Fruit fly (Drosophila melanogaster) whole organism, embryonic: ENCODE data around the gene Argk1.
A peak's percentile ranks its signal among the peaks of the same experiment; 100 is the strongest.

Experiments
- Adf1 ChIP-seq: fragments of 200-800 bp; sonication (Bioruptor generic); IDR thresholded peaks from 2 replicates; pipeline ENCODE4 v1.3.6; 2022; ENCODE audit warnings: missing biosample characterization, missing genetic modification characterization
- CG11247 ChIP-seq: fragments of 200-800 bp; sonication (Bioruptor generic); IDR thresholded peaks from 2 replicates; pipeline ENCODE4 v1.3.6; 2022; ENCODE audit warnings: missing biosample characterization, missing genetic modification characterization
- CG12071 ChIP-seq: fragments of 200-800 bp; sonication (Bioruptor generic); optimal IDR thresholded peaks from 3 replicates; lab custom pipeline; 2018; ENCODE audit warnings: missing biosample characterization, mild to moderate bottlenecking, missing genetic modification characterization
- CG13894 ChIP-seq: fragments of 200-800 bp; sonication (Bioruptor generic); optimal IDR thresholded peaks from 3 replicates; lab custom pipeline; 2018; ENCODE audit warnings: missing biosample characterization, mild to moderate bottlenecking, missing genetic modification characterization, moderate library complexity
- CG1602 ChIP-seq: fragments of 200-800 bp; sonication (Bioruptor generic); optimal IDR thresholded peaks from 3 replicates; lab custom pipeline; 2016; ENCODE audit warnings: missing biosample characterization, missing genetic modification characterization
- CG18599 ChIP-seq: fragments of 200-800 bp; sonication (Bioruptor generic); optimal IDR thresholded peaks from 3 replicates; lab custom pipeline; 2017; ENCODE audit warnings: missing biosample characterization, missing genetic modification characterization, mild to moderate bottlenecking, moderate library complexity, missing genetic modification reagents
- CG18619 ChIP-seq: fragments of 200-800 bp; sonication (Bioruptor generic); optimal IDR thresholded peaks from 3 replicates; lab custom pipeline; 2017; ENCODE audit warnings: missing biosample characterization, mild to moderate bottlenecking, missing genetic modification characterization
- CG2712 ChIP-seq: fragments of 200-800 bp; optimal IDR thresholded peaks from 3 replicates; lab custom pipeline; 2019; ENCODE audit warnings: missing biosample characterization, mild to moderate bottlenecking, missing genetic modification characterization, moderate library complexity
- CG30403 ChIP-seq: fragments of 200-800 bp; sonication (Bioruptor generic); optimal IDR thresholded peaks from 3 replicates; lab custom pipeline; 2016; ENCODE audit warnings: missing biosample characterization, missing genetic modification characterization
- CG3847 ChIP-seq: fragments of 200-800 bp; sonication (Bioruptor generic); IDR thresholded peaks from 2 replicates; pipeline ENCODE4 v1.3.6; 2022; ENCODE audit warnings: missing biosample characterization, missing genetic modification characterization
- CG4328 ChIP-seq: fragments of 200-800 bp; sonication (Bioruptor generic); optimal IDR thresholded peaks from 3 replicates; lab custom pipeline; 2017; ENCODE audit warnings: missing biosample characterization, missing genetic modification reagents, missing genetic modification characterization
- CG6854 ChIP-seq: fragments of 200-800 bp; sonication (Bioruptor generic); optimal IDR thresholded peaks from 3 replicates; lab custom pipeline; 2017; ENCODE audit warnings: missing biosample characterization, mild to moderate bottlenecking, missing genetic modification characterization
- CG7963 ChIP-seq: fragments of 200-800 bp; sonication (Bioruptor generic); IDR thresholded peaks from 3 replicates; pipeline ENCODE4 v1.3.6; 2022; ENCODE audit warnings: missing biosample characterization, missing genetic modification characterization; ENCODE audit not compliant: partially characterized antibody
- CG9876 ChIP-seq: fragments of 200-800 bp; sonication (Bioruptor generic); optimal IDR thresholded peaks from 2 replicates; lab custom pipeline; 2016; ENCODE audit warnings: missing biosample characterization, missing genetic modification characterization
- CkIIα-i1 ChIP-seq: fragments of 200-800 bp; sonication (Bioruptor generic); IDR thresholded peaks from 2 replicates; pipeline ENCODE4 v1.3.6; 2022; ENCODE audit warnings: missing biosample characterization, missing genetic modification characterization
- E2f2 ChIP-seq: fragments of 200-800 bp; sonication (Bioruptor generic); IDR thresholded peaks from 2 replicates; pipeline ENCODE4 v1.3.6; 2022; ENCODE audit warnings: missing biosample characterization, missing genetic modification characterization
- HmgZ ChIP-seq: fragments of 200-800 bp; sonication (Bioruptor generic); optimal IDR thresholded peaks from 2 replicates; lab custom pipeline; 2018; ENCODE audit warnings: missing biosample characterization, mild to moderate bottlenecking, missing genetic modification characterization
- Max ChIP-seq: fragments of 200-800 bp; sonication (Bioruptor generic); optimal IDR thresholded peaks from 2 replicates; lab custom pipeline; 2016; ENCODE audit warnings: missing biosample characterization, mild to moderate bottlenecking, missing genetic modification characterization
- NC2β ChIP-seq: fragments of 200-800 bp; sonication (Bioruptor generic); optimal IDR thresholded peaks from 2 replicates; lab custom pipeline; 2016; ENCODE audit warnings: missing biosample characterization, missing genetic modification characterization
- Oaz ChIP-seq: fragments of 200-800 bp; sonication (Bioruptor generic); IDR thresholded peaks from 2 replicates; pipeline ENCODE4 v1.3.6; 2022; ENCODE audit warnings: missing biosample characterization, missing genetic modification characterization
- Rfx ChIP-seq: fragments of 200-800 bp; sonication (Bioruptor generic); IDR thresholded peaks from 2 replicates; pipeline ENCODE4 v1.3.6; 2022; ENCODE audit warnings: missing biosample characterization, missing genetic modification characterization
- ab ChIP-seq: fragments of 200-800 bp; sonication (Bioruptor generic); optimal IDR thresholded peaks from 2 replicates; lab custom pipeline; 2016; ENCODE audit warnings: missing biosample characterization, missing genetic modification characterization
- bab2 ChIP-seq: fragments of 200-800 bp; sonication (Bioruptor generic); optimal IDR thresholded peaks from 2 replicates; lab custom pipeline; 2016; ENCODE audit warnings: missing biosample characterization, missing genetic modification characterization
- caup ChIP-seq: fragments of 200-800 bp; sonication (Bioruptor generic); optimal IDR thresholded peaks from 3 replicates; lab custom pipeline; 2017; ENCODE audit warnings: missing biosample characterization, mild to moderate bottlenecking, missing genetic modification characterization, moderate library complexity; ENCODE audit not compliant: severe bottlenecking
- chif ChIP-seq, 2 experiments: fragments of 200-800 bp; sonication (Bioruptor generic); optimal IDR thresholded peaks; 3 replicates each; lab custom pipeline; 2016; ENCODE audit warnings: missing biosample characterization in 2 of 2, missing genetic modification characterization in 2 of 2
- chinmo ChIP-seq: fragments of 200-800 bp; sonication (Bioruptor generic); IDR thresholded peaks from 4 replicates; pipeline ENCODE4 v1.3.6; 2022; ENCODE audit warnings: missing biosample characterization, missing genetic modification characterization; ENCODE audit not compliant: partially characterized antibody
- chm ChIP-seq: fragments of 200-800 bp; sonication (Bioruptor generic); IDR thresholded peaks from 2 replicates; pipeline ENCODE4 v1.3.6; 2022; ENCODE audit warnings: missing biosample characterization, missing genetic modification characterization
- chn ChIP-seq: fragments of 200-800 bp; sonication (Bioruptor generic); optimal IDR thresholded peaks from 2 replicates; lab custom pipeline; 2016; ENCODE audit warnings: missing biosample characterization, missing genetic modification characterization
- crc ChIP-seq: fragments of 200-800 bp; sonication (Bioruptor generic); optimal IDR thresholded peaks from 2 replicates; lab custom pipeline; 2016; ENCODE audit warnings: missing biosample characterization, missing genetic modification characterization
- emc ChIP-seq: fragments of 200-800 bp; sonication (Bioruptor generic); optimal IDR thresholded peaks from 2 replicates; lab custom pipeline; 2016; ENCODE audit warnings: missing biosample characterization, missing genetic modification characterization
- exex ChIP-seq: fragments of 200-800 bp; sonication (Bioruptor generic); optimal IDR thresholded peaks from 4 replicates; lab custom pipeline; 2018; ENCODE audit warnings: missing biosample characterization, mild to moderate bottlenecking, missing genetic modification characterization, moderate library complexity
- gsb ChIP-seq: fragments of 200-800 bp; sonication (Bioruptor generic); IDR thresholded peaks from 2 replicates; pipeline ENCODE4 v1.3.6; 2022; ENCODE audit warnings: missing biosample characterization, missing genetic modification characterization
- inv ChIP-seq: fragments of 200-800 bp; sonication (Bioruptor generic); IDR thresholded peaks from 2 replicates; pipeline ENCODE4 v1.3.6; 2022; ENCODE audit warnings: missing biosample characterization, missing genetic modification characterization; ENCODE audit not compliant: partially characterized antibody
- oc ChIP-seq: fragments of 200-800 bp; sonication (Bioruptor generic); optimal IDR thresholded peaks from 2 replicates; lab custom pipeline; 2018; ENCODE audit warnings: missing biosample characterization, mild to moderate bottlenecking, missing genetic modification characterization, moderate library complexity
- org-1 ChIP-seq: fragments of 200-800 bp; sonication (Bioruptor generic); optimal IDR thresholded peaks from 2 replicates; lab custom pipeline; 2017; ENCODE audit warnings: missing biosample characterization, missing genetic modification characterization
- pita ChIP-seq: fragments of 200-800 bp; sonication (Bioruptor generic); optimal IDR thresholded peaks from 2 replicates; lab custom pipeline; 2017; ENCODE audit warnings: missing biosample characterization, mild to moderate bottlenecking, missing genetic modification characterization
- prd ChIP-seq, 3 experiments: fragments of >200 bp in 2 of 3; fragments of 200-800 bp in 1 of 3; sonication (Bioruptor generic) in 1 of 3; optimal IDR thresholded peaks in 2 of 3; IDR thresholded peaks in 1 of 3; 2 replicates in 2 of 3; 3 replicates in 1 of 3; pipeline versions ENCODE4 v1.3.6 to Lab custom; 2017 to 2022; ENCODE audit warnings: missing biosample characterization in 1 of 3, missing genetic modification characterization in 1 of 3
- pros ChIP-seq: fragments of 200-800 bp; sonication (Bioruptor generic); optimal IDR thresholded peaks from 3 replicates; lab custom pipeline; 2019; ENCODE audit warnings: missing biosample characterization, mild to moderate bottlenecking, missing genetic modification characterization, moderate library complexity
- repo ChIP-seq: fragments of 200-800 bp; sonication (Bioruptor generic); optimal IDR thresholded peaks from 2 replicates; lab custom pipeline; 2016; ENCODE audit warnings: missing biosample characterization, missing genetic modification characterization
- rib ChIP-seq: fragments of 200-800 bp; sonication (Bioruptor generic); IDR thresholded peaks from 2 replicates; pipeline ENCODE4 v1.3.6; 2022; ENCODE audit warnings: missing biosample characterization, missing genetic modification characterization
- row ChIP-seq: fragments of 200-800 bp; sonication (Bioruptor generic); IDR thresholded peaks from 3 replicates; pipeline ENCODE4 v1.3.6; 2022; ENCODE audit warnings: missing biosample characterization, missing genetic modification characterization
- scrt ChIP-seq: fragments of 200-800 bp; sonication (Bioruptor generic); optimal IDR thresholded peaks from 2 replicates; lab custom pipeline; 2018; ENCODE audit warnings: missing biosample characterization, mild to moderate bottlenecking, missing genetic modification characterization, moderate library complexity
- sisA ChIP-seq: fragments of 200-800 bp; sonication (Bioruptor generic); IDR thresholded peaks from 2 replicates; pipeline ENCODE4 v1.3.6; 2022; ENCODE audit warnings: missing biosample characterization, missing genetic modification characterization
- so ChIP-seq: fragments of 200-800 bp; sonication (Bioruptor generic); IDR thresholded peaks from 3 replicates; pipeline ENCODE4 v1.3.6; 2022; ENCODE audit warnings: missing biosample characterization, missing genetic modification characterization
- stc ChIP-seq: fragments of 200-800 bp; sonication (Bioruptor generic); IDR thresholded peaks from 2 replicates; pipeline ENCODE4 v1.3.6; 2022; ENCODE audit warnings: missing biosample characterization, missing genetic modification characterization
- tna ChIP-seq: fragments of 200-800 bp; sonication (Bioruptor generic); IDR thresholded peaks from 2 replicates; pipeline ENCODE4 v1.3.6; 2022; ENCODE audit warnings: missing biosample characterization, missing genetic modification characterization; ENCODE audit not compliant: partially characterized antibody
- toy ChIP-seq: fragments of 200-800 bp; sonication (Bioruptor generic); IDR thresholded peaks from 2 replicates; pipeline ENCODE4 v1.3.6; 2022; ENCODE audit warnings: missing biosample characterization, missing genetic modification characterization
- twi ChIP-seq: fragments of 200-800 bp; optimal IDR thresholded peaks from 2 replicates; lab custom pipeline; 2019; ENCODE audit warnings: missing biosample characterization, mild to moderate bottlenecking, missing genetic modification characterization, moderate library complexity
- vnd ChIP-seq: fragments of 200-800 bp; sonication (Bioruptor generic); IDR thresholded peaks from 3 replicates; pipeline ENCODE4 v1.3.6; 2022; ENCODE audit warnings: missing biosample characterization, missing genetic modification characterization; ENCODE audit not compliant: partially characterized antibody

The Argk1 gene

DNA sequence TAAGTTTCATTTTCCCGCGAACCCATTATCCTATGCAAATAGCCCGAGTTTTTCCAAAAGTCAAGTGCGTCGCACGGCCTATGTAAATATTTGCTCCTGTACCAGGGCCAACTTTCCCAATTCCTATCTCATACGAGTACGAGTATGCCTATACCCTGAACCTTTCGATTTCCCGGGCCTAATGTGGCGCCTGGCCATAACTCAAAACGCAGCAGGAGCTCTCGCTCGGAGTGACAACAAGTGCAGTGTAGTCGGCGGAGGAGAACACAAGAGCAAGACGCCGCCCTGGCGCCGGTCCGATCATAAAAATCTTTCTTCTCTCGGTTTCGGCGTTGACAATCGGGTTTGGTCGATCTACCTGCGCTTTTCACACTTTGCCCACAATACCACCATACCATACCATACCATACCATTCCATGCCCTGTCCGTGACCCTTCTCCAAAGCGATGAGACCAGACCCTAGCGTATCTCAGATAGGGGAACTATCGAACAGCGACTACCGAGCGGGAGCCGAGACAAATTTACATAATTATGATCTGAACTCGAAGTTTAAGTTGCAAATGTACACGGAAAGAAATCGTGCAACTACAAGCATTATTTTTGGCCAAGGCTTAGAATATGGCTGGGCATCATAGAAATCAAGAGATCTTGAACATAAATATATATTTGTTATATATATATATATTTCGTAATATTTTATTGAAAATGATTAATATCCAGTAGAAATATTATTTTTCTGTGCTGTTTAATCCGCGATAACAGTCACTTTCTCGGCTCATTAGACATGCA is 23.4 kb downstream of the Argk1 start (continued):
- TF ChIP-seq sisA (GFP tag; lab: Robert Waterston, UW) (peak; percentile 34; the same call in 1 of the 2 replicates), CG12071 (GFP tag; lab: Kevin White, UChicago) (no peak), Max (no peak), chm (GFP tag; lab: Robert Waterston, UW) (no peak), twi (tag; lab: Kevin White, UChicago) (peak; percentile 48), CkIIα-i1 (GFP tag; lab: Robert Waterston, UW) (no peak), Adf1 (no peak), repo (GFP tag; lab: Kevin White, UChicago) (no peak), CG6854 (no peak), NC2β (no peak), exex (tag; lab: Kevin White, UChicago) (no peak), CG1602 (GFP tag; lab: Kevin White, UChicago) (peak; percentile 23), CG7963 (no peak), CG18599 (GFP tag; lab: Kevin White, UChicago) (no peak), CG18619 (no peak), org-1 (GFP tag; lab: Kevin White, UChicago) (no peak), pita (no peak), caup (GFP tag; lab: Kevin White, UChicago) (no peak), toy (GFP tag; lab: Robert Waterston, UW) (no peak), so (GFP tag; lab: Robert Waterston, UW) (no peak), E2f2 (GFP tag; lab: Robert Waterston, UW) (no peak), HmgZ (tag; lab: Kevin White, UChicago) (no peak), row (GFP tag; lab: Robert Waterston, UW) (peak; percentile 55), stc (GFP tag; lab: Robert Waterston, UW) (no peak), vnd (no peak), CG2712 (peak; percentile 82), scrt (no peak), CG9876 (GFP tag; lab: Kevin White, UChicago) (no peak), chinmo (GFP tag; lab: Robert Waterston, UW) (no peak), rib (GFP tag; lab: Robert Waterston, UW) (no peak), chif (GFP tag; optimal IDR thresholded peaks at IDR 0.05; lab: Kevin White, UChicago) (no peak), Oaz (GFP tag; lab: Robert Waterston, UW) (no peak), chn (GFP tag; lab: Kevin White, UChicago) (no peak), CG4328 (GFP tag; lab: Kevin White, UChicago) (no peak), Rfx (GFP tag; lab: Robert Waterston, UW) (no peak), CG13894 (no peak), CG11247 (no peak), pros (GFP tag; lab: Kevin White, UChicago) (peak; percentile 48), oc (tag; lab: Kevin White, UChicago) (peak; percentile 87), tna (no peak), gsb (GFP tag; lab: Robert Waterston, UW) (no peak), CG3847 (GFP tag; lab: Robert Waterston, UW) (no peak), inv (no peak), prd (optimal IDR thresholded peaks at IDR 0.05; lab: Kevin White, UChicago) (no peak), prd (GFP tag; IDR thresholded peaks at IDR 0.05; lab: Robert Waterston, UW) (peak; percentile 37; the same call in 2 of the 3 replicates), crc (GFP tag; lab: Kevin White, UChicago) (no peak), bab2 (GFP tag; lab: Kevin White, UChicago) (no peak), ab (GFP tag; lab: Kevin White, UChicago) (no peak), CG30403 (GFP tag; lab: Kevin White, UChicago) (no peak), emc (no peak)
